Fruit fly (Drosophila melanogaster): Measurements from ENCODE around the gene Acp24A4.

DNA sequence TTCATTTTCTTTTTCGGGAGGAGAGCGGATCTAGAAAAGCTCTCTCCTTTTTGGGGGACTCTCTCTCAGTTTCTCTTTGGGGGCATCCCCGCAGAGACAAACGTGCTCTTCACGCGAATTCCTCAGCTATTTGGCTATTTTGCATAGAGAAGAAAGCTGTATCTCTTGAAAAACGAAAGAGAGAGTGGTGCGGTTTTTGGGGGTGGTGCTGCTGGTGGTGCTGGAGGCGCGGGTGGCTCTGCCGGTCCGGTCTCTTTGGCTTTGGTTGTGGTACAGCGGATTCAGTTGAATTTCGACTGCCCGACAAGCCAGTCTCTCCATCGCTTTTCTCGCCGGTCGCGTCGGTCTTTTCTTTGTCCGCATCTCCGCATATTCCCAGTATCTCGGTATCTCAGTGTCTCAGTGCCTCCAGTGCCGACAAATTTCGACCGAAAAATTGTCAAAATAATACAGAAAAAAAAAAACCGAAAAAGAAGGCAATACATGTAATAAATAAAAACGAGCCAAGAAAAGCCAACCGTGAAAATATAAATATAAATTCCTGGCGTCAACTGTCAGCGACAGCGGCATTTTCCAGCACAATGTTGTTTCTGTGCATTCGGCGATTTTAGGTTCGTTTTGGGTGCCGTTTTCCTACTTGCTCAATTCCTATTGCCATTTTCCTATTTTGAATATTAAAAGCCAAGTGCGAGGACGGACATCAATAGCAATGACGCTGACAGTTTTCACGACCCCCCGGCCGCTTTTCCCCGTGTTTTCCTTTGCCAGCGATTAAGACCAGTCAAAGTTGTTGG is 36.7 kb upstream of the Acp24A4 start, which contains the start of gene CG10019:
- TF ChIP-seq CG32121 (GFP tag; IDR thresholded peaks at IDR 0.05) = peak; percentile 48
- no peak for TF ChIP-seq CG12605 (GFP tag; IDR thresholded peaks at IDR 0.05)
- no peak for TF ChIP-seq CG8159 (tag; optimal IDR thresholded peaks at IDR 0.05)
- TF ChIP-seq Pif1A (GFP tag; optimal IDR thresholded peaks at IDR 0.05) = no peak
- TF ChIP-seq rn (GFP tag; IDR thresholded peaks at IDR 0.05) = no peak

Measured in whole organism, pupa.